Fruit fly (Drosophila melanogaster) whole organism, embryonic: ENCODE data around the gene Pgcl.
"Not testable (repeated sequence)": the region's sequence is repeated elsewhere in the genome, so short reads cannot be mapped to it uniquely, and the experiment has no call there.

Source experiments
- CG2199 ChIP-seq: fragments of 200-800 bp; sonication (Bioruptor generic); IDR thresholded peaks from 3 replicates; pipeline ENCODE4 v1.3.6; 2022; ENCODE audit warnings: missing biosample characterization, missing genetic modification characterization
- CG34376 ChIP-seq: fragments of 200-800 bp; sonication (Bioruptor generic); optimal IDR thresholded peaks from 2 replicates; lab custom pipeline; 2018; ENCODE audit warnings: missing biosample characterization, mild to moderate bottlenecking, missing genetic modification characterization
- CG9437 ChIP-seq: fragments of 200-800 bp; sonication (Bioruptor generic); optimal IDR thresholded peaks from 2 replicates; lab custom pipeline; 2018; ENCODE audit warnings: missing biosample characterization, mild to moderate bottlenecking, missing genetic modification characterization
- Oli ChIP-seq: fragments of 200-800 bp; sonication (Bioruptor generic); optimal IDR thresholded peaks from 2 replicates; lab custom pipeline; 2018; ENCODE audit warnings: missing biosample characterization, mild to moderate bottlenecking, missing genetic modification characterization, moderate library complexity
- bbx ChIP-seq: fragments of 200-800 bp; sonication (Bioruptor generic); IDR thresholded peaks from 2 replicates; pipeline ENCODE4 v1.3.6; 2022; ENCODE audit warnings: missing biosample characterization, missing genetic modification characterization; ENCODE audit not compliant: partially characterized antibody
- cg ChIP-seq: fragments of 200-800 bp; sonication (Bioruptor generic); optimal IDR thresholded peaks from 3 replicates; lab custom pipeline; 2019; ENCODE audit warnings: missing biosample characterization, mild to moderate bottlenecking, missing genetic modification characterization, moderate library complexity
- nau ChIP-seq: fragments of 200-800 bp; sonication (Bioruptor generic); optimal IDR thresholded peaks from 3 replicates; lab custom pipeline; 2017; ENCODE audit warnings: missing biosample characterization, mild to moderate bottlenecking, missing genetic modification characterization, missing genetic modification reagents

DNA sequence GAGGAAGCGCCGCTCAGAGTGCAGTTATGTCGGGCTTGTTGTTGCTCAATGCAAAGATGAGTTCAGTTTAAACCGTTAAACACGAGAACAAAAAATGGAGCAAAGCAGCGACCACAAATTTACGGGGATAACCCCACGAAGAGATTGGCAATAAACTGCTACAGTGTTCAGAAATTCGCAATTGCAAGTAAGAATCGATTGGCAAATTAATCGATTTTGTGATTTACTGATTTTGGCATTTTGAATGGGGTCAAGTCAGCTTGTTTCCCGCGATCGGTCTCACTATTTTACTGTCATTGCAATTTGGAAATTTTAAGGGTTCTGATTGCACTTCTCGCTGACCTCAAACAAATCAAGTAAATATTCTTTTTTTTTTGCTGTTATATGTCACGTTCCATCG lies 44.4 kb upstream of the Pgcl start, which contains the start of gene CG3176:
- not testable (repeated sequence) for TF ChIP-seq cg (GFP tag; lab: Kevin White, UChicago); nau (GFP tag; lab: Kevin White, UChicago); bbx; Oli (tag; lab: Kevin White, UChicago); CG34376; CG9437; CG2199
